Worm (Caenorhabditis elegans): Measurements from ENCODE around the gene F39C12.1.

ce11 chrX:4890159-4890558 is 37.2 kb upstream of the F39C12.1 start, which contains the start of gene T07F12.2:
- no peak for TF ChIP-seq ZK546.5 (tag; optimal IDR thresholded peaks at IDR 0.05)
- peak; percentile 41 for TF ChIP-seq pha-4 (tag; optimal IDR thresholded peaks at IDR 0.05)
- peak; percentile 39 for TF ChIP-seq lin-39 (tag; optimal IDR thresholded peaks at IDR 0.05)
- no peak for TF ChIP-seq ztf-11 (tag; optimal IDR thresholded peaks at IDR 0.05)
- TF ChIP-seq tbx-2 (tag; optimal IDR thresholded peaks at IDR 0.05): peak; percentile 3
- TF ChIP-seq nhr-77 (tag; optimal IDR thresholded peaks at IDR 0.05): no peak
- no peak for TF ChIP-seq aly-2 (tag; optimal IDR thresholded peaks at IDR 0.05)

Measured in whole organism, L3 larva.